Fruit fly (Drosophila melanogaster) whole organism, pupa: Measurements from ENCODE around the gene Ankrd49.

Experiments used
- CG10348 ChIP-seq: fragments of 200-800 bp; sonication (Bioruptor generic); IDR thresholded peaks from 2 replicates; pipeline ENCODE4 v1.3.6; 2022; ENCODE audit warnings: missing biosample characterization, missing genetic modification characterization
- CG12605 ChIP-seq: fragments of 200-800 bp; sonication (Bioruptor generic); IDR thresholded peaks from 2 replicates; pipeline ENCODE4 v1.3.6; 2022; ENCODE audit warnings: missing biosample characterization, missing genetic modification characterization
- CG13204 ChIP-seq: fragments of 200-800 bp; sonication (Bioruptor generic); optimal IDR thresholded peaks from 2 replicates; lab custom pipeline; 2018; ENCODE audit warnings: missing biosample characterization, mild to moderate bottlenecking, missing genetic modification characterization, moderate library complexity
- CG14655 ChIP-seq: fragments of 200-800 bp; sonication (Bioruptor generic); optimal IDR thresholded peaks from 3 replicates; lab custom pipeline; 2017; ENCODE audit warnings: mild to moderate bottlenecking, missing biosample characterization, missing genetic modification reagents, missing genetic modification characterization
- CG17806 ChIP-seq: fragments of 200-800 bp; sonication (Bioruptor generic); optimal IDR thresholded peaks from 2 replicates; lab custom pipeline; 2018; ENCODE audit warnings: missing biosample characterization, mild to moderate bottlenecking, missing genetic modification characterization, moderate library complexity
- CG32121 ChIP-seq: fragments of 200-800 bp; sonication (Bioruptor generic); IDR thresholded peaks from 2 replicates; pipeline ENCODE4 v1.3.6; 2022; ENCODE audit warnings: missing biosample characterization, missing genetic modification characterization
- CG4496 ChIP-seq: fragments of 200-800 bp; sonication (Bioruptor generic); IDR thresholded peaks from 3 replicates; pipeline ENCODE4 v1.3.6; 2022; ENCODE audit warnings: missing biosample characterization, missing genetic modification characterization
- CG8159 ChIP-seq: fragments of 200-800 bp; sonication (Bioruptor generic); optimal IDR thresholded peaks from 3 replicates; lab custom pipeline; 2018; ENCODE audit warnings: missing biosample characterization, mild to moderate bottlenecking, missing genetic modification characterization, moderate library complexity
- CG8301 ChIP-seq: fragments of 200-800 bp; sonication (Bioruptor generic); optimal IDR thresholded peaks from 2 replicates; lab custom pipeline; 2018; ENCODE audit warnings: missing biosample characterization, mild to moderate bottlenecking, missing genetic modification characterization
- CG9948 ChIP-seq: fragments of 200-800 bp; sonication (Bioruptor generic); optimal IDR thresholded peaks from 2 replicates; lab custom pipeline; 2018; ENCODE audit warnings: missing biosample characterization, mild to moderate bottlenecking, missing genetic modification characterization, moderate library complexity
- D1 ChIP-seq: fragments of 200-800 bp; sonication (Bioruptor generic); optimal IDR thresholded peaks from 2 replicates; lab custom pipeline; 2018; ENCODE audit warnings: missing biosample characterization, mild to moderate bottlenecking, missing genetic modification characterization, moderate library complexity
- EcR ChIP-seq: fragments of 200-800 bp; sonication (Bioruptor generic); optimal IDR thresholded peaks from 3 replicates; lab custom pipeline; 2019; ENCODE audit warnings: missing biosample characterization, missing genetic modification characterization, mild to moderate bottlenecking, moderate library complexity, missing genetic modification reagents
- Ets98B ChIP-seq: fragments of 200-800 bp; sonication (Bioruptor generic); IDR thresholded peaks from 2 replicates; pipeline ENCODE4 v1.3.6; 2022; ENCODE audit warnings: missing biosample characterization, missing genetic modification characterization
- Pif1B ChIP-seq: fragments of 200-800 bp; sonication (Bioruptor generic); optimal IDR thresholded peaks from 3 replicates; lab custom pipeline; 2016; ENCODE audit warnings: missing biosample characterization, missing genetic modification characterization
- Snoo ChIP-seq: fragments of 200-800 bp; sonication (Bioruptor generic); optimal IDR thresholded peaks from 3 replicates; lab custom pipeline; 2017; ENCODE audit warnings: missing biosample characterization, mild to moderate bottlenecking, missing genetic modification characterization, inconsistent platforms
- fd96Ca ChIP-seq: fragments of 200-800 bp; sonication (Bioruptor generic); IDR thresholded peaks from 3 replicates; pipeline ENCODE4 v1.3.6; 2022; ENCODE audit warnings: missing biosample characterization, missing genetic modification characterization
- rn ChIP-seq: fragments of 200-800 bp; sonication (Bioruptor generic); IDR thresholded peaks from 2 replicates; pipeline ENCODE4 v1.3.6; 2022; ENCODE audit warnings: missing biosample characterization, missing genetic modification characterization

Ankrd49 gene

dm6 chr2L:14972836-14973235 is 34.4 kb downstream of the Ankrd49 start:
- TF ChIP-seq CG32121 (GFP tag; lab: Robert Waterston, UW) (no peak), CG4496 (GFP tag; lab: Robert Waterston, UW) (no peak), CG12605 (GFP tag; lab: Robert Waterston, UW) (no peak), Ets98B (GFP tag; lab: Robert Waterston, UW) (no peak), fd96Ca (GFP tag; lab: Robert Waterston, UW) (no peak), D1 (tag; lab: Kevin White, UChicago) (no peak), CG8159 (tag; lab: Kevin White, UChicago) (no peak), CG9948 (tag; lab: Kevin White, UChicago) (no peak)

- no peak for TF ChIP-seq CG10348 (GFP tag; lab: Robert Waterston, UW)
- no peak for TF ChIP-seq Snoo (tag; lab: Kevin White, UChicago)
- 0 out of 2 replicates have a peak, but pooled peaks have one; percentile 9 for TF ChIP-seq rn (GFP tag; lab: Robert Waterston, UW)
- TF ChIP-seq CG12605 (GFP tag; lab: Robert Waterston, UW): no peak
- TF ChIP-seq CG8301 (tag; lab: Kevin White, UChicago): no peak
- TF ChIP-seq EcR (GFP tag; lab: Kevin White, UChicago): no peak
- TF ChIP-seq Pif1B (GFP tag; lab: Kevin White, UChicago): no peak
- no peak for TF ChIP-seq CG14655 (GFP tag; lab: Kevin White, UChicago)
- TF ChIP-seq fd96Ca (GFP tag; lab: Robert Waterston, UW): no peak
- peak; percentile 62 for TF ChIP-seq CG4496 (GFP tag; lab: Robert Waterston, UW)
- no peak for TF ChIP-seq CG17806
- TF ChIP-seq CG13204: no peak
These were observed 35.1 kb downstream of the Ankrd49 start, which contains the start of gene side-II for dm6 chr2L:14972133-14972532. Gene side-II (minus strand): TSS chr2L:14972300.
